Fruit fly (Drosophila melanogaster) whole organism, embryonic: ENCODE measurements around the gene CG31855.

Experiments used
- Abd-B ChIP-seq: fragments of 200-800 bp; sonication (Bioruptor generic); optimal IDR thresholded peaks from 2 replicates; lab custom pipeline; 2018; ENCODE audit warnings: missing biosample characterization, mild to moderate bottlenecking, missing genetic modification characterization, moderate library complexity
- Atf3 ChIP-seq: fragments of 200-800 bp; sonication (Bioruptor generic); optimal IDR thresholded peaks from 3 replicates; lab custom pipeline; 2016; ENCODE audit warnings: missing biosample characterization, missing genetic modification characterization
- Blimp-1 ChIP-seq: fragments of 200-800 bp; sonication (Bioruptor generic); optimal IDR thresholded peaks from 3 replicates; lab custom pipeline; 2018; ENCODE audit warnings: missing biosample characterization, missing genetic modification characterization, mild to moderate bottlenecking, moderate library complexity, missing genetic modification reagents
- BtbVII ChIP-seq: fragments of 200-800 bp; sonication (Bioruptor generic); optimal IDR thresholded peaks from 3 replicates; lab custom pipeline; 2017; ENCODE audit warnings: missing biosample characterization, mild to moderate bottlenecking, missing genetic modification characterization
- CG11560 ChIP-seq: fragments of 200-800 bp; sonication (Bioruptor generic); IDR thresholded peaks from 3 replicates; pipeline ENCODE4 v1.3.6; 2022; ENCODE audit warnings: missing biosample characterization, missing genetic modification characterization
- CG1233 ChIP-seq: fragments of 200-800 bp; sonication (Bioruptor generic); optimal IDR thresholded peaks from 4 replicates; lab custom pipeline; 2018; ENCODE audit warnings: missing biosample characterization, mild to moderate bottlenecking, missing genetic modification characterization
- CG12769 ChIP-seq: fragments of 200-800 bp; sonication (Bioruptor generic); optimal IDR thresholded peaks from 2 replicates; lab custom pipeline; 2019; ENCODE audit warnings: missing biosample characterization, mild to moderate bottlenecking, missing genetic modification characterization, moderate library complexity
- CG14860 ChIP-seq: fragments of 200-800 bp; sonication (Bioruptor generic); IDR thresholded peaks from 3 replicates; pipeline ENCODE4 v1.3.6; 2022; ENCODE audit warnings: missing biosample characterization, missing genetic modification characterization; ENCODE audit not compliant: partially characterized antibody
- CG17802 ChIP-seq: fragments of 200-800 bp; sonication (Bioruptor generic); optimal IDR thresholded peaks from 2 replicates; lab custom pipeline; 2018; ENCODE audit warnings: missing biosample characterization, mild to moderate bottlenecking, missing genetic modification characterization, moderate library complexity
- CG17912 ChIP-seq: fragments of 200-800 bp; sonication (Bioruptor generic); optimal IDR thresholded peaks from 2 replicates; lab custom pipeline; 2018; ENCODE audit warnings: missing biosample characterization, mild to moderate bottlenecking, missing genetic modification characterization
- CG18011 ChIP-seq: fragments of 200-800 bp; sonication (Bioruptor generic); optimal IDR thresholded peaks from 2 replicates; lab custom pipeline; 2017; ENCODE audit warnings: missing biosample characterization, missing genetic modification characterization, mild to moderate bottlenecking, moderate library complexity, missing genotype
- CG2120 ChIP-seq: fragments of 200-800 bp; sonication (Bioruptor generic); optimal IDR thresholded peaks from 3 replicates; lab custom pipeline; 2016; ENCODE audit warnings: missing biosample characterization, missing genetic modification characterization
- CG34224 ChIP-seq: fragments of 200-800 bp; sonication (Bioruptor generic); IDR thresholded peaks from 3 replicates; pipeline ENCODE4 v1.3.6; 2022; ENCODE audit warnings: missing biosample characterization, missing genetic modification characterization; ENCODE audit not compliant: partially characterized antibody
- CG4730 ChIP-seq: fragments of 200-800 bp; sonication (Bioruptor generic); IDR thresholded peaks from 2 replicates; pipeline ENCODE4 v1.3.6; 2022; ENCODE audit warnings: missing biosample characterization, missing genetic modification characterization
- CG6272 ChIP-seq: fragments of 200-800 bp; sonication (Bioruptor generic); IDR thresholded peaks from 2 replicates; pipeline ENCODE4 v1.3.6; 2022; ENCODE audit warnings: missing biosample characterization, missing genetic modification characterization
- CG6791 ChIP-seq: fragments of 200-800 bp; sonication (Bioruptor generic); IDR thresholded peaks from 3 replicates; pipeline ENCODE4 v1.3.6; 2022; ENCODE audit warnings: missing biosample characterization, missing genetic modification characterization; ENCODE audit not compliant: partially characterized antibody
- CG7372 ChIP-seq: fragments of 200-800 bp; sonication (Bioruptor generic); IDR thresholded peaks from 2 replicates; pipeline ENCODE4 v1.3.6; 2022; ENCODE audit warnings: missing biosample characterization, missing genetic modification characterization
- CG7928 ChIP-seq: fragments of 200-800 bp; sonication (Bioruptor generic); optimal IDR thresholded peaks from 2 replicates; lab custom pipeline; 2017; ENCODE audit warnings: missing biosample characterization, mild to moderate bottlenecking, missing genetic modification characterization
- CG9215 ChIP-seq: fragments of 200-800 bp; sonication (Bioruptor generic); IDR thresholded peaks from 2 replicates; pipeline ENCODE4 v1.3.6; 2022; ENCODE audit warnings: missing biosample characterization, missing genetic modification characterization
- D ChIP-seq, 2 experiments: fragments of 200-800 bp in 1 of 2; fragments of >200 bp in 1 of 2; sonication (Bioruptor generic) in 1 of 2; optimal IDR thresholded peaks; 2 replicates in 1 of 2; 3 replicates in 1 of 2; lab custom pipeline; 2017; ENCODE audit warnings: mild to moderate bottlenecking in 1 of 2, missing biosample characterization in 1 of 2, missing genetic modification characterization in 1 of 2, missing genetic modification reagents in 1 of 2
- D19B ChIP-seq: fragments of 200-800 bp; sonication (Bioruptor generic); optimal IDR thresholded peaks from 2 replicates; lab custom pipeline; 2017; ENCODE audit warnings: missing biosample characterization, mild to moderate bottlenecking, missing genetic modification characterization
- Dbx ChIP-seq: fragments of 200-800 bp; sonication (Bioruptor generic); IDR thresholded peaks from 3 replicates; pipeline ENCODE4 v1.3.6; 2022; ENCODE audit warnings: missing biosample characterization, missing genetic modification characterization
- Deaf1 ChIP-seq: fragments of 200-800 bp; optimal IDR thresholded peaks from 3 replicates; lab custom pipeline; 2019; ENCODE audit warnings: missing biosample characterization, mild to moderate bottlenecking, missing genetic modification characterization, moderate library complexity
- Dek ChIP-seq: fragments of 200-800 bp; sonication (Bioruptor generic); optimal IDR thresholded peaks from 3 replicates; lab custom pipeline; 2019; ENCODE audit warnings: missing biosample characterization, mild to moderate bottlenecking, missing genetic modification characterization, moderate library complexity
- Elba2 ChIP-seq: fragments of 200-800 bp; sonication (Bioruptor generic); optimal IDR thresholded peaks from 3 replicates; lab custom pipeline; 2016; ENCODE audit warnings: missing biosample characterization, missing genetic modification characterization
- Gug ChIP-seq: fragments of 200-800 bp; sonication (Bioruptor generic); IDR thresholded peaks from 4 replicates; pipeline ENCODE4 v1.3.6; 2022; ENCODE audit warnings: missing biosample characterization, missing genetic modification characterization
- HLH3B ChIP-seq: fragments of 200-800 bp; sonication (Bioruptor generic); IDR thresholded peaks from 2 replicates; pipeline ENCODE4 v1.3.6; 2022; ENCODE audit warnings: missing biosample characterization, missing genetic modification characterization
- HLH4C ChIP-seq: fragments of 200-800 bp; sonication (Bioruptor generic); IDR thresholded peaks from 3 replicates; pipeline ENCODE4 v1.3.6; 2022; ENCODE audit warnings: missing biosample characterization, missing genetic modification characterization; ENCODE audit not compliant: partially characterized antibody
- HmgD ChIP-seq: fragments of 200-800 bp; sonication (Bioruptor generic); optimal IDR thresholded peaks from 3 replicates; lab custom pipeline; 2016; ENCODE audit warnings: missing biosample characterization, missing genetic modification characterization
- Lim3 ChIP-seq: fragments of 200-800 bp; sonication (Bioruptor generic); IDR thresholded peaks from 2 replicates; pipeline ENCODE4 v1.3.6; 2022; ENCODE audit warnings: missing biosample characterization, missing genetic modification characterization
- Mad ChIP-seq: fragments of 200-800 bp; sonication (Bioruptor generic); optimal IDR thresholded peaks from 2 replicates; lab custom pipeline; 2016; ENCODE audit warnings: missing biosample characterization, missing genetic modification characterization
- Med ChIP-seq: fragments of 200-800 bp; sonication (Bioruptor generic); peaks from one replicate; lab custom pipeline; 2016; ENCODE audit warnings: missing biosample characterization, missing genetic modification characterization, mild to moderate bottlenecking, inconsistent platforms, moderate library complexity
- Mes4 ChIP-seq: fragments of 200-800 bp; sonication (Bioruptor generic); optimal IDR thresholded peaks from 2 replicates; lab custom pipeline; 2016; ENCODE audit warnings: missing biosample characterization, missing genetic modification characterization
- Nf-YC ChIP-seq: fragments of 200-800 bp; optimal IDR thresholded peaks from 3 replicates; lab custom pipeline; 2019; ENCODE audit warnings: missing biosample characterization, mild to moderate bottlenecking, missing genetic modification characterization, moderate library complexity
- Spps ChIP-seq: fragments of 200-800 bp; sonication (Bioruptor generic); optimal IDR thresholded peaks from 2 replicates; lab custom pipeline; 2018; ENCODE audit warnings: missing biosample characterization, mild to moderate bottlenecking, missing genetic modification characterization
- Ssrp ChIP-seq: fragments of 200-800 bp; sonication (Bioruptor generic); optimal IDR thresholded peaks from 2 replicates; lab custom pipeline; 2018; ENCODE audit warnings: missing biosample characterization, mild to moderate bottlenecking, missing genetic modification characterization, moderate library complexity
- Vsx1 ChIP-seq: fragments of 200-800 bp; sonication (Bioruptor generic); optimal IDR thresholded peaks from 2 replicates; lab custom pipeline; 2017; ENCODE audit warnings: missing biosample characterization, mild to moderate bottlenecking, missing genetic modification characterization, missing genetic modification reagents
- bcd ChIP-seq: fragments of 200-800 bp; sonication (Bioruptor generic); optimal IDR thresholded peaks from 2 replicates; lab custom pipeline; 2017; ENCODE audit warnings: missing biosample characterization, mild to moderate bottlenecking, missing genetic modification characterization
- cwo ChIP-seq: fragments of 200-800 bp; sonication (Bioruptor generic); optimal IDR thresholded peaks from 3 replicates; lab custom pipeline; 2017; ENCODE audit warnings: missing biosample characterization, missing genetic modification characterization, mild to moderate bottlenecking, moderate library complexity, missing genetic modification reagents
- danr ChIP-seq: fragments of 200-800 bp; sonication (Bioruptor generic); IDR thresholded peaks from 2 replicates; pipeline ENCODE4 v1.3.6; 2022; ENCODE audit warnings: missing biosample characterization, missing genetic modification characterization
- ftz-f1 ChIP-seq: fragments of 200-800 bp; sonication (Bioruptor generic); optimal IDR thresholded peaks from 2 replicates; lab custom pipeline; 2016; ENCODE audit warnings: missing biosample characterization, missing genetic modification characterization
- gt ChIP-seq: fragments of 200-800 bp; sonication (Bioruptor generic); IDR thresholded peaks from 2 replicates; pipeline ENCODE4 v1.3.6; 2022; ENCODE audit warnings: missing biosample characterization, missing genetic modification characterization
- kni ChIP-seq: fragments of 200-800 bp; sonication (Bioruptor generic); optimal IDR thresholded peaks from 3 replicates; lab custom pipeline; 2017; ENCODE audit warnings: mild to moderate bottlenecking, missing biosample characterization, missing genetic modification reagents, missing genetic modification characterization
- lab ChIP-seq: fragments of 200-800 bp; sonication (Bioruptor generic); optimal IDR thresholded peaks from 3 replicates; lab custom pipeline; 2017; ENCODE audit warnings: missing biosample characterization, missing genetic modification characterization, mild to moderate bottlenecking, moderate library complexity, missing genetic modification reagents
- lbe ChIP-seq: fragments of 200-800 bp; sonication (Bioruptor generic); optimal IDR thresholded peaks from 2 replicates; lab custom pipeline; 2016; ENCODE audit warnings: missing biosample characterization, mild to moderate bottlenecking, missing genetic modification characterization
- schlank ChIP-seq: fragments of 200-800 bp; sonication (Bioruptor generic); optimal IDR thresholded peaks from 2 replicates; lab custom pipeline; 2018; ENCODE audit warnings: missing biosample characterization, mild to moderate bottlenecking, missing genetic modification characterization
- sim ChIP-seq: fragments of 200-800 bp; sonication (Bioruptor generic); IDR thresholded peaks from 2 replicates; pipeline ENCODE4 v1.3.6; 2022; ENCODE audit warnings: missing biosample characterization, missing genetic modification characterization
- tap ChIP-seq: fragments of 200-800 bp; optimal IDR thresholded peaks from 3 replicates; lab custom pipeline; 2019; ENCODE audit warnings: missing biosample characterization, mild to moderate bottlenecking, missing genetic modification characterization, moderate library complexity
- tio ChIP-seq: fragments of 200-800 bp; sonication (Bioruptor generic); optimal IDR thresholded peaks from 2 replicates; lab custom pipeline; 2017; ENCODE audit warnings: missing biosample characterization, missing genetic modification characterization, inconsistent platforms
- vvl ChIP-seq: fragments of 200-800 bp; sonication (Bioruptor generic); IDR thresholded peaks from 2 replicates; pipeline ENCODE4 v1.3.6; 2022; ENCODE audit warnings: missing biosample characterization, missing genetic modification characterization

Gene CG31855

DNA sequence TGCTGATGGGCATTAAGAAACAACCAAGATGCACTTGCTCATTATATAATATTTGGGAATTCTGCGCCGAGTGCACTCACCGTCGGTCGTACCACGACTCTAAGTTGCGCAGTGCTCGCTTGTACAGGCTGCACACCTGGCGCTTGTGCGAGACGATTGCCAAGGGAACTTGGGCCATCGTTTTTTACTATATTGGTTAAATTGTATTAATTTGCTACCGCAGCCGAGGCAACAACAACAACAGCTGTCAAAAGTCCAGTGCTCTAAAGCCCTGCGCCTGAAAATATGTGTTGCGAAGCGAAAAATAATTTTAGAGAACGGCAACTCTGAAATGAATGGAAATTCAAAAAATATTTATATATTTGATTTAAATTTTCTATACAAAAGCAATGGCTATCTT is 1.8 kb downstream of the CG31855 start, which contains the start of gene ND-B22 (continued):
- TF ChIP-seq sim (GFP tag; lab: Robert Waterston, UW) (no peak), CG7928 (no peak), HmgD (no peak), D (optimal IDR thresholded peaks at IDR 0.05; lab: Kevin White, UChicago) (no peak), D (GFP tag; optimal IDR thresholded peaks at IDR 0.05; lab: Kevin White, UChicago) (no peak), tio (GFP tag; lab: Kevin White, UChicago) (no peak), BtbVII (GFP tag; lab: Kevin White, UChicago) (no peak), Atf3 (no peak), ftz-f1 (no peak), Nf-YC (peak; percentile 47), bcd (GFP tag; lab: Kevin White, UChicago) (peak; percentile 37), Spps (no peak), CG9215 (GFP tag; lab: Robert Waterston, UW) (no peak), CG34224 (GFP tag; lab: Robert Waterston, UW) (peak; percentile 52; the same call in 1 of the 3 replicates), CG17802 (peak; percentile 32), HLH3B (GFP tag; lab: Robert Waterston, UW) (no peak), CG12769 (no peak), CG2120 (GFP tag; lab: Kevin White, UChicago) (peak; percentile 73), Blimp-1 (GFP tag; lab: Kevin White, UChicago) (no peak), CG6791 (GFP tag; lab: Robert Waterston, UW) (0 out of 3 replicates have a peak, but pooled peaks have one; percentile 41), HLH4C (no peak), tap (tag; lab: Kevin White, UChicago) (peak; percentile 16), Vsx1 (GFP tag; lab: Kevin White, UChicago) (peak; percentile 33), Med (GFP tag; lab: Kevin White, UChicago) (peak; percentile 88), CG11560 (tag; lab: Robert Waterston, UW) (no peak), Dbx (peak; percentile 24; the same call in 1 of the 3 replicates), Lim3 (GFP tag; lab: Robert Waterston, UW) (no peak), CG17912 (no peak), Mad (GFP tag; lab: Kevin White, UChicago) (no peak), danr (GFP tag; lab: Robert Waterston, UW) (no peak), lbe (peak; percentile 56), D19B (peak; percentile 26), CG14860 (no peak), Abd-B (GFP tag; lab: Kevin White, UChicago) (no peak), Elba2 (GFP tag; lab: Kevin White, UChicago) (no peak), cwo (no peak), CG6272 (GFP tag; lab: Robert Waterston, UW) (no peak), CG1233 (GFP tag; lab: Kevin White, UChicago) (peak; percentile 39), schlank (no peak), CG18011 (peak; percentile 17), Gug (no peak; the same call in 3 of the 4 replicates), Deaf1 (tag; lab: Kevin White, UChicago) (no peak), Dek (tag; lab: Kevin White, UChicago) (peak; percentile 34), lab (GFP tag; lab: Kevin White, UChicago) (peak; percentile 57), kni (GFP tag; lab: Kevin White, UChicago) (no peak), CG4730 (GFP tag; lab: Robert Waterston, UW) (no peak), Ssrp (peak; percentile 6), vvl (peak; percentile 83), CG7372 (GFP tag; lab: Robert Waterston, UW) (no peak), gt (GFP tag; lab: Robert Waterston, UW) (no peak), Mes4 (GFP tag; lab: Kevin White, UChicago) (no peak)
